Worm (Caenorhabditis elegans) whole organism, young adult: Measurements from ENCODE around the gene srtx-1.

Experiments
- C17E4.6 ChIP-seq: fragments of 200-800 bp; sonication (Bioruptor generic); IDR thresholded peaks from 2 replicates; pipeline ENCODE4 v1.3.6; 2022; ENCODE audit warnings: missing genetic modification reagents, missing genetic modification characterization, missing compliant biosample characterization
- F33H1.4 ChIP-seq: fragments of 200-800 bp; sonication (Bioruptor generic); IDR thresholded peaks from 2 replicates; pipeline ENCODE4 v1.3.6; 2022; ENCODE audit warnings: missing genetic modification reagents, missing genetic modification characterization, missing compliant biosample characterization
- aptf-2 ChIP-seq: fragments of 200-800 bp; sonication (Bioruptor generic); conservative IDR thresholded peaks from 2 replicates; pipeline ENCODE4 v1.3.6; 2022; ENCODE audit warnings: missing genetic modification reagents, missing genetic modification characterization, missing compliant biosample characterization
- dpl-1 ChIP-seq: fragments of 150-350 bp; optimal IDR thresholded peaks from 2 replicates; lab custom pipeline; 2014; ENCODE audit warnings: missing biosample characterization, missing genetic modification reagents, missing genetic modification characterization
- lag-1 ChIP-seq: fragments of 200-800 bp; sonication (Bioruptor generic); IDR thresholded peaks from 2 replicates; pipeline ENCODE4 v1.3.6; 2022; ENCODE audit warnings: missing genetic modification reagents, missing genetic modification characterization, missing compliant biosample characterization
- snpc-4 ChIP-seq, 5 experiments: fragments of 150-350 bp in 1 of 5; sonication (generic microtip) in 4 of 5; optimal IDR thresholded peaks; 2 replicates each; lab custom pipeline; 2014 to 2018; ENCODE audit warnings: missing genetic modification characterization in 5 of 5, missing biosample characterization in 3 of 5, antibody characterized with exemption in 2 of 5, mild to moderate bottlenecking in 2 of 5, missing compliant biosample characterization in 2 of 5, missing genotype in 2 of 5, moderate library complexity in 2 of 5, missing genetic modification reagents in 1 of 5
- sptf-2 ChIP-seq: fragments of 200-800 bp; sonication (Bioruptor generic); optimal IDR thresholded peaks from 2 replicates; lab custom pipeline; 2018; ENCODE audit warnings: mild to moderate bottlenecking, missing genetic modification characterization, missing compliant biosample characterization

- TF ChIP-seq C17E4.6 (GFP tag; lab: Robert Waterston, UW) (no peak), sptf-2 (GFP tag; lab: Kevin White, UChicago) (no peak), aptf-2 (GFP tag; lab: Robert Waterston, UW) (no peak), F33H1.4 (no peak), snpc-4 (GFP tag; optimal IDR thresholded peaks at IDR 0.05; lab: Kevin White, UChicago) (no peak), snpc-4 (tag; optimal IDR thresholded peaks at IDR 0.05; lab: Kevin White, UChicago) (no peak), dpl-1 (GFP tag; lab: Kevin White, UChicago) (no peak), lag-1 (GFP tag; lab: Robert Waterston, UW) (no peak)
Observed at ce11 chrIV:7400502-7401118, 20.4 kb upstream of the srtx-1 start.
